Fruit fly (Drosophila melanogaster) whole organism, embryonic: ENCODE data around the gene CG11617.

ENCODE experiments used
- B-H1 ChIP-seq: fragments of 200-800 bp; sonication (Bioruptor generic); IDR thresholded peaks from 3 replicates; pipeline ENCODE4 v1.3.6; 2022; ENCODE audit warnings: missing biosample characterization, missing genetic modification characterization
- C15 ChIP-seq: fragments of 200-800 bp; sonication (Bioruptor generic); IDR thresholded peaks from 3 replicates; pipeline ENCODE4 v1.3.6; 2022; ENCODE audit warnings: missing biosample characterization, missing genetic modification characterization
- CG10209 ChIP-seq: fragments of 200-800 bp; sonication (Bioruptor generic); optimal IDR thresholded peaks from 3 replicates; lab custom pipeline; 2017; ENCODE audit warnings: missing biosample characterization, mild to moderate bottlenecking, missing genetic modification characterization, missing genetic modification reagents
- CG10267 ChIP-seq: fragments of 200-800 bp; sonication (Bioruptor generic); optimal IDR thresholded peaks from 2 replicates; lab custom pipeline; 2018; ENCODE audit warnings: missing biosample characterization, mild to moderate bottlenecking, missing genetic modification characterization, moderate library complexity
- CG10274 ChIP-seq: fragments of 200-800 bp; sonication (Bioruptor generic); optimal IDR thresholded peaks from 3 replicates; lab custom pipeline; 2017; ENCODE audit warnings: missing biosample characterization, mild to moderate bottlenecking, missing genetic modification characterization
- CG12155 ChIP-seq: fragments of 200-800 bp; sonication (Bioruptor generic); optimal IDR thresholded peaks from 3 replicates; lab custom pipeline; 2016; ENCODE audit warnings: missing biosample characterization, missing genetic modification characterization
- CG13894 ChIP-seq: fragments of 200-800 bp; sonication (Bioruptor generic); optimal IDR thresholded peaks from 3 replicates; lab custom pipeline; 2018; ENCODE audit warnings: missing biosample characterization, mild to moderate bottlenecking, missing genetic modification characterization, moderate library complexity
- CG1603 ChIP-seq: fragments of 200-800 bp; sonication (Bioruptor generic); optimal IDR thresholded peaks from 2 replicates; lab custom pipeline; 2019; ENCODE audit warnings: missing biosample characterization, mild to moderate bottlenecking, missing genetic modification characterization, moderate library complexity
- CG17186 ChIP-seq: fragments of 200-800 bp; sonication (Bioruptor generic); optimal IDR thresholded peaks from 3 replicates; lab custom pipeline; 2017; ENCODE audit warnings: missing biosample characterization, missing genetic modification reagents, missing genetic modification characterization
- CG17568 ChIP-seq: fragments of 200-800 bp; sonication (Bioruptor generic); optimal IDR thresholded peaks from 2 replicates; lab custom pipeline; 2018; ENCODE audit warnings: missing biosample characterization, mild to moderate bottlenecking, missing genetic modification characterization, moderate library complexity
- CG1832 ChIP-seq: fragments of 200-800 bp; sonication (Bioruptor generic); optimal IDR thresholded peaks from 2 replicates; lab custom pipeline; 2017; ENCODE audit warnings: missing biosample characterization, mild to moderate bottlenecking, missing genetic modification characterization, inconsistent platforms
- CG34224 ChIP-seq: fragments of 200-800 bp; sonication (Bioruptor generic); IDR thresholded peaks from 3 replicates; pipeline ENCODE4 v1.3.6; 2022; ENCODE audit warnings: missing biosample characterization, missing genetic modification characterization; ENCODE audit not compliant: partially characterized antibody
- CG4360 ChIP-seq: fragments of 200-800 bp; sonication (Bioruptor generic); IDR thresholded peaks from 2 replicates; pipeline ENCODE4 v1.3.6; 2022; ENCODE audit warnings: missing biosample characterization, missing genetic modification characterization
- CG6175 ChIP-seq: fragments of 200-800 bp; sonication (Bioruptor generic); IDR thresholded peaks from 3 replicates; pipeline ENCODE4 v1.3.6; 2022; ENCODE audit warnings: missing biosample characterization, missing genetic modification characterization
- CG8290 ChIP-seq, 3 experiments: fragments of 200-800 bp; sonication (Bioruptor generic); optimal IDR thresholded peaks; 2 replicates each; lab custom pipeline; 2016 to 2019; ENCODE audit warnings: missing biosample characterization in 3 of 3, missing genetic modification characterization in 3 of 3, mild to moderate bottlenecking in 2 of 3, moderate library complexity in 1 of 3
- CG8359 ChIP-seq: fragments of 200-800 bp; sonication (Bioruptor generic); optimal IDR thresholded peaks from 2 replicates; lab custom pipeline; 2017; ENCODE audit warnings: missing biosample characterization, mild to moderate bottlenecking, missing genetic modification characterization, borderline replicate concordance
- Deaf1 ChIP-seq: fragments of 200-800 bp; optimal IDR thresholded peaks from 3 replicates; lab custom pipeline; 2019; ENCODE audit warnings: missing biosample characterization, mild to moderate bottlenecking, missing genetic modification characterization, moderate library complexity
- Doc2 ChIP-seq: fragments of 200-800 bp; sonication (Bioruptor generic); IDR thresholded peaks from 2 replicates; pipeline ENCODE4 v1.3.6; 2022; ENCODE audit warnings: missing biosample characterization, missing genetic modification characterization
- Dp ChIP-seq: fragments of 200-800 bp; sonication (Bioruptor generic); optimal IDR thresholded peaks from 2 replicates; lab custom pipeline; 2018; ENCODE audit warnings: missing biosample characterization, mild to moderate bottlenecking, missing genetic modification characterization, moderate library complexity
- Eip74EF ChIP-seq, 2 experiments: fragments of 200-800 bp in 1 of 2; fragments of >200 bp in 1 of 2; sonication (Bioruptor generic) in 1 of 2; optimal IDR thresholded peaks; 2 replicates each; lab custom pipeline; 2017 to 2019; ENCODE audit warnings: missing biosample characterization in 2 of 2, missing genetic modification characterization in 2 of 2, mild to moderate bottlenecking in 1 of 2, moderate library complexity in 1 of 2
- HLH4C ChIP-seq: fragments of 200-800 bp; sonication (Bioruptor generic); IDR thresholded peaks from 3 replicates; pipeline ENCODE4 v1.3.6; 2022; ENCODE audit warnings: missing biosample characterization, missing genetic modification characterization; ENCODE audit not compliant: partially characterized antibody
- Hr3 ChIP-seq: fragments of 200-800 bp; sonication (Bioruptor generic); optimal IDR thresholded peaks from 3 replicates; lab custom pipeline; 2016; ENCODE audit warnings: missing biosample characterization, missing genetic modification characterization
- Med ChIP-seq: fragments of 200-800 bp; sonication (Bioruptor generic); peaks from one replicate; lab custom pipeline; 2016; ENCODE audit warnings: missing biosample characterization, missing genetic modification characterization, mild to moderate bottlenecking, inconsistent platforms, moderate library complexity
- Mrtf ChIP-seq: fragments of 200-800 bp; sonication (Bioruptor generic); IDR thresholded peaks from 3 replicates; pipeline ENCODE4 v1.3.6; 2022; ENCODE audit warnings: missing biosample characterization, missing genetic modification characterization
- Neu2 ChIP-seq: fragments of 200-800 bp; sonication (Bioruptor generic); optimal IDR thresholded peaks from 3 replicates; lab custom pipeline; 2016; ENCODE audit warnings: missing biosample characterization, missing genetic modification characterization, borderline replicate concordance
- Nf-YB ChIP-seq: fragments of 200-800 bp; sonication (Bioruptor generic); optimal IDR thresholded peaks from 3 replicates; lab custom pipeline; 2019; ENCODE audit warnings: missing biosample characterization, mild to moderate bottlenecking, missing genetic modification characterization, moderate library complexity
- Xbp1 ChIP-seq: fragments of 200-800 bp; sonication (Bioruptor generic); optimal IDR thresholded peaks from 3 replicates; lab custom pipeline; 2016; ENCODE audit warnings: missing biosample characterization, mild to moderate bottlenecking, missing genetic modification characterization
- btn ChIP-seq: fragments of 200-800 bp; sonication (Bioruptor generic); optimal IDR thresholded peaks from 2 replicates; lab custom pipeline; 2016; ENCODE audit warnings: missing biosample characterization, missing genetic modification characterization
- cad ChIP-seq: fragments of >200 bp; optimal IDR thresholded peaks from 2 replicates; lab custom pipeline; 2017; ENCODE audit warnings: missing biosample characterization, missing genetic modification characterization
- chm ChIP-seq: fragments of 200-800 bp; sonication (Bioruptor generic); IDR thresholded peaks from 2 replicates; pipeline ENCODE4 v1.3.6; 2022; ENCODE audit warnings: missing biosample characterization, missing genetic modification characterization
- disco-r ChIP-seq: fragments of 200-800 bp; sonication (Bioruptor generic); optimal IDR thresholded peaks from 2 replicates; lab custom pipeline; 2016; ENCODE audit warnings: missing biosample characterization, missing genetic modification characterization
- grn ChIP-seq: fragments of 200-800 bp; sonication (Bioruptor generic); optimal IDR thresholded peaks from 3 replicates; lab custom pipeline; 2017; ENCODE audit warnings: missing biosample characterization, missing genetic modification characterization
- gsb-n ChIP-seq: fragments of 200-800 bp; sonication (Bioruptor generic); optimal IDR thresholded peaks from 3 replicates; lab custom pipeline; 2018; ENCODE audit warnings: missing biosample characterization, mild to moderate bottlenecking, missing genetic modification characterization
- lbe ChIP-seq: fragments of 200-800 bp; sonication (Bioruptor generic); optimal IDR thresholded peaks from 2 replicates; lab custom pipeline; 2016; ENCODE audit warnings: missing biosample characterization, mild to moderate bottlenecking, missing genetic modification characterization
- lmd ChIP-seq: fragments of 200-800 bp; sonication (Bioruptor generic); IDR thresholded peaks from 2 replicates; pipeline ENCODE4 v1.3.6; 2022; ENCODE audit warnings: missing biosample characterization, missing genetic modification characterization
- mld ChIP-seq: fragments of 200-800 bp; sonication (Bioruptor generic); IDR thresholded peaks from 3 replicates; pipeline ENCODE4 v1.3.6; 2022; ENCODE audit warnings: missing biosample characterization, missing genetic modification characterization; ENCODE audit not compliant: partially characterized antibody
- nau ChIP-seq: fragments of 200-800 bp; sonication (Bioruptor generic); optimal IDR thresholded peaks from 3 replicates; lab custom pipeline; 2017; ENCODE audit warnings: missing biosample characterization, mild to moderate bottlenecking, missing genetic modification characterization, missing genetic modification reagents
- nerfin-1 ChIP-seq: fragments of 200-800 bp; sonication (Bioruptor generic); optimal IDR thresholded peaks from 3 replicates; lab custom pipeline; 2019; ENCODE audit warnings: missing biosample characterization, mild to moderate bottlenecking, missing genetic modification characterization, moderate library complexity
- schlank ChIP-seq: fragments of 200-800 bp; sonication (Bioruptor generic); optimal IDR thresholded peaks from 2 replicates; lab custom pipeline; 2018; ENCODE audit warnings: missing biosample characterization, mild to moderate bottlenecking, missing genetic modification characterization
- scrt ChIP-seq: fragments of 200-800 bp; sonication (Bioruptor generic); optimal IDR thresholded peaks from 2 replicates; lab custom pipeline; 2018; ENCODE audit warnings: missing biosample characterization, mild to moderate bottlenecking, missing genetic modification characterization, moderate library complexity
- sens ChIP-seq: fragments of 200-800 bp; sonication (Bioruptor generic); peaks from one replicate; lab custom pipeline; 2016; ENCODE audit warnings: missing biosample characterization, missing genetic modification characterization
- sens-2 ChIP-seq: fragments of 200-800 bp; sonication (Bioruptor generic); IDR thresholded peaks from 2 replicates; pipeline ENCODE4 v1.3.6; 2022; ENCODE audit warnings: missing biosample characterization, missing genetic modification characterization
- sima ChIP-seq: fragments of 200-800 bp; sonication (Bioruptor generic); optimal IDR thresholded peaks from 2 replicates; lab custom pipeline; 2016; ENCODE audit warnings: missing biosample characterization, missing genetic modification characterization
- sisA ChIP-seq: fragments of 200-800 bp; sonication (Bioruptor generic); IDR thresholded peaks from 2 replicates; pipeline ENCODE4 v1.3.6; 2022; ENCODE audit warnings: missing biosample characterization, missing genetic modification characterization
- sug ChIP-seq: fragments of 200-800 bp; optimal IDR thresholded peaks from 2 replicates; lab custom pipeline; 2019; ENCODE audit warnings: missing biosample characterization, mild to moderate bottlenecking, missing genetic modification characterization, moderate library complexity
- tx ChIP-seq: fragments of 200-800 bp; sonication (Bioruptor generic); optimal IDR thresholded peaks from 2 replicates; lab custom pipeline; 2016; ENCODE audit warnings: missing biosample characterization, missing genetic modification characterization
- unc-4 ChIP-seq: fragments of 200-800 bp; sonication (Bioruptor generic); IDR thresholded peaks from 2 replicates; pipeline ENCODE4 v1.3.6; 2022; ENCODE audit warnings: missing biosample characterization, missing genetic modification characterization; ENCODE audit not compliant: partially characterized antibody
- vvl ChIP-seq: fragments of 200-800 bp; sonication (Bioruptor generic); IDR thresholded peaks from 2 replicates; pipeline ENCODE4 v1.3.6; 2022; ENCODE audit warnings: missing biosample characterization, missing genetic modification characterization
- z ChIP-seq: fragments of 200-800 bp; sonication (Bioruptor generic); IDR thresholded peaks from 3 replicates; pipeline ENCODE4 v1.3.6; 2022; ENCODE audit warnings: missing biosample characterization, missing genetic modification characterization

CG11617 gene

DNA sequence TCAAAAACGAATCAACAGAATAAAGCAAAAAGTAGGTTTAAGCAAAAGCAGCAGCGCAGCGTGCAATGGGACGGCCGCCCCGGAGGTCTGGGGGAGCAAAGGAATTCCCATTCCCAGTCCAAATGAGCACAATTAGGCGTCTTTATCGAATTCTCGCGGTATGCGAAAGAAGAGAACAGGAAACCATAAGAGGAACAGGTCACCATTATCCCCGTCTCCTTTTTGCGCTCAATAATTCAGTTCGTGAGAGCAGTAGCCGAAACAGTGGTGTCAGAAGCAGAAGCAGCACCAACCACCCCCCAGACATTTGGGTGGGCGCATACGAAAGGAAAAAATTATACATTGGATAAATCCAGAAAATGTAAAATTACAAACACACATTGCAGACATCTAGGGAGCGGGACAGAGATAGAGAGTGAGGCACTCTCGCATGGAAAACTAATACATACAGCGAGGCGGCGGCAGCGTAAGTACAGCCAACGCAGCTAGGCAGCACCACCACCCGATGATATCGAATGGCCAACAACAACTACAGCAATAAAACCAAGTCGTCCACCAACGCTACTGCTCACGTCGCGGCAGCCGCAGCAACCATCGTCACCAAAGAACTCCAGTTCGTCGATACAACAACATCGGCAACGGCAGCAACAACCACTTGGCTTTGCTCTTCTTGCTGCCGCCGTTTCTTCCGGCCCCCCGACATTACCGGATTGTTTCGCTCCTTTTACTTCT lies 16.9 kb upstream of the CG11617 start:
- TF ChIP-seq C15 (GFP tag; lab: Robert Waterston, UW) = no peak
- no peak for TF ChIP-seq Hr3 (GFP tag; lab: Kevin White, UChicago)
- no peak for TF ChIP-seq gsb-n (tag; lab: Kevin White, UChicago)
- TF ChIP-seq nau (GFP tag; lab: Kevin White, UChicago) = no peak
- no peak for TF ChIP-seq CG17568 (GFP tag; lab: Kevin White, UChicago)
- peak; percentile 88 for TF ChIP-seq nerfin-1 (tag; lab: Kevin White, UChicago)
- TF ChIP-seq CG4360 (GFP tag; lab: Robert Waterston, UW) = peak; percentile 98
- no peak for TF ChIP-seq CG12155 (GFP tag; lab: Kevin White, UChicago)
- peak; percentile 59 for TF ChIP-seq Deaf1 (tag; lab: Kevin White, UChicago)
- peak; percentile 72; the same call in 2 of the 3 replicates for TF ChIP-seq CG6175 (GFP tag; lab: Robert Waterston, UW)
- 0 out of 3 replicates have a peak, but pooled peaks have one; percentile 21 for TF ChIP-seq z
- no peak for TF ChIP-seq disco-r (GFP tag; lab: Kevin White, UChicago)
- TF ChIP-seq CG17186 = no peak
- no peak for TF ChIP-seq grn (GFP tag; lab: Kevin White, UChicago)
- TF ChIP-seq cad (GFP tag; lab: Kevin White, UChicago) = peak; percentile 71
- no peak for TF ChIP-seq CG1603 (tag; lab: Kevin White, UChicago)
- no peak for TF ChIP-seq mld
- TF ChIP-seq lbe (GFP tag; lab: Kevin White, UChicago) = no peak
- TF ChIP-seq lmd (GFP tag; lab: Robert Waterston, UW) = no peak
- no peak for TF ChIP-seq tx (GFP tag; lab: Kevin White, UChicago)
- peak; percentile 33; the same call in 1 of the 2 replicates for TF ChIP-seq chm (GFP tag; lab: Robert Waterston, UW)
- no peak for TF ChIP-seq Eip74EF (GFP tag; optimal IDR thresholded peaks at IDR 0.05; lab: Kevin White, UChicago)
- TF ChIP-seq HLH4C (GFP tag; lab: Robert Waterston, UW) = no peak
- TF ChIP-seq Dp (GFP tag; lab: Kevin White, UChicago) = no peak
- TF ChIP-seq btn (GFP tag; lab: Kevin White, UChicago) = no peak
- no peak for TF ChIP-seq sisA
- no peak for TF ChIP-seq B-H1 (GFP tag; lab: Robert Waterston, UW)
- no peak for TF ChIP-seq CG1832 (GFP tag; lab: Kevin White, UChicago)
- no peak for TF ChIP-seq sima
- TF ChIP-seq CG8290 (GFP tag; optimal IDR thresholded peaks at IDR 0.05; lab: Kevin White, UChicago) = no peak
- no peak for TF ChIP-seq CG8290 (tag; optimal IDR thresholded peaks at IDR 0.05; lab: Kevin White, UChicago)
- TF ChIP-seq Neu2 = no peak
- TF ChIP-seq unc-4 (GFP tag; lab: Robert Waterston, UW) = no peak
- TF ChIP-seq schlank = no peak
- no peak for TF ChIP-seq sens-2 (GFP tag; lab: Robert Waterston, UW)
- 0 out of 3 replicates have a peak, but pooled peaks have one; percentile 33 for TF ChIP-seq CG34224
- no peak for TF ChIP-seq CG10209 (GFP tag; lab: Kevin White, UChicago)
- no peak for TF ChIP-seq sug (tag; lab: Kevin White, UChicago)
- no peak for TF ChIP-seq CG13894
- no peak for TF ChIP-seq vvl
- TF ChIP-seq sens = no peak
- TF ChIP-seq Med (GFP tag; lab: Kevin White, UChicago) = peak; percentile 48
- no peak for TF ChIP-seq Mrtf (GFP tag; lab: Robert Waterston, UW)
- TF ChIP-seq scrt (GFP tag; lab: Kevin White, UChicago) = no peak
- no peak for TF ChIP-seq Xbp1 (GFP tag; lab: Kevin White, UChicago)
- TF ChIP-seq CG10274 = no peak
- no peak for TF ChIP-seq Doc2 (GFP tag; lab: Robert Waterston, UW)
- no peak for TF ChIP-seq CG8359
- TF ChIP-seq CG10267 = no peak
- no peak for TF ChIP-seq Nf-YB (GFP tag; lab: Kevin White, UChicago)
